Worm (Caenorhabditis elegans): Measurements from ENCODE around the gene Y61A9LA.7.

DNA sequence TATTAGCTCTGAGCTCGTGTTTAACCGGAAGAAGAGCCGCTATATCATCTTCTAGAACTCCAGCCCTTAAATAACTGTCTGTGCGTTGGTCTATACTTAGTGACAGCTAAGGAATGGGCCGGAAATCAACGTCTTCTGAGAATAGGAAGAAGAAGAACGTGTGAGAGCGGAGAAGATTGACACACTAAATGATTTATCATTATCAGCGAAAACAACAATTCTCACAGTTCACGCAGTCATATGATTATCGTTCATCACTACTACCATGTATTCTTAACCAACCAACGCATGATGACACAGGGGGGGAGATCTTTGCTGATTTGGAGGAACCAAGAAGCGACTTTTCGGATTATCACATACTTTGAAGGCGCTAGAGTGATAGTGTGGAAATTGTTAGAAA, 35.3 kb downstream of the Y61A9LA.7 start:
- no peak for TF ChIP-seq ztf-4 (tag; optimal IDR thresholded peaks at IDR 0.05)
- no peak for TF ChIP-seq ZK546.5 (tag; optimal IDR thresholded peaks at IDR 0.05)
- no peak for TF ChIP-seq elt-3 (tag; optimal IDR thresholded peaks at IDR 0.05)
- TF ChIP-seq nhr-77 (tag; optimal IDR thresholded peaks at IDR 0.05), result no peak
- no peak for TF ChIP-seq lin-15B (tag; optimal IDR thresholded peaks at IDR 0.05)
- TF ChIP-seq snpc-4 (tag; optimal IDR thresholded peaks at IDR 0.05), result no peak
- no peak for TF ChIP-seq ztf-11 (tag; optimal IDR thresholded peaks at IDR 0.05)
- no peak for TF ChIP-seq fos-1 (tag; optimal IDR thresholded peaks at IDR 0.05)
- no peak for TF ChIP-seq ama-1 (optimal IDR thresholded peaks at IDR 0.05)

All from whole organism, L3 larva.